Worm (Caenorhabditis elegans) whole organism, L2 larva: ENCODE measurements around the gene ZK488.6.

Source experiments
- R02D3.7 ChIP-seq: fragments of 150-350 bp; optimal IDR thresholded peaks from 2 replicates; lab custom pipeline; 2014; ENCODE audit warnings: missing biosample characterization, missing genetic modification characterization
- blmp-1 ChIP-seq: sonication (generic microtip); optimal IDR thresholded peaks from 2 replicates; lab custom pipeline; 2017; ENCODE audit warnings: missing genetic modification characterization, mild to moderate bottlenecking, missing compliant biosample characterization, antibody characterized with exemption, moderate library complexity; ENCODE audit not compliant: insufficient read depth
- ceh-82 ChIP-seq: fragments of 150-350 bp; optimal IDR thresholded peaks from 2 replicates; lab custom pipeline; 2014; ENCODE audit warnings: missing biosample characterization, missing genetic modification characterization
- nhr-12 ChIP-seq: fragments of 150-350 bp; optimal IDR thresholded peaks from 2 replicates; lab custom pipeline; 2014; ENCODE audit warnings: missing biosample characterization, missing genetic modification characterization
- unc-39 ChIP-seq: fragments of 150-350 bp; optimal IDR thresholded peaks from 2 replicates; lab custom pipeline; 2014; ENCODE audit warnings: missing biosample characterization, missing genetic modification characterization
- unc-62 ChIP-seq: fragments of 150-350 bp; optimal IDR thresholded peaks from 2 replicates; lab custom pipeline; 2014; ENCODE audit warnings: missing biosample characterization, missing genetic modification reagents, missing genetic modification characterization

- TF ChIP-seq ceh-82 (tag; lab: Kevin White, UChicago) (no peak), nhr-12 (tag; lab: Kevin White, UChicago) (no peak), unc-39 (tag; lab: Kevin White, UChicago) (no peak), blmp-1 (no peak), R02D3.7 (tag; lab: Kevin White, UChicago) (no peak), unc-62 (GFP tag; lab: Kevin White, UChicago) (no peak)
Observed at ce11 chrV:600231-600630, 9.9 kb downstream of the ZK488.6 start, which contains the start of gene nhr-251.
